Fruit fly (Drosophila melanogaster): Measurements from ENCODE around the gene tup.

DNA sequence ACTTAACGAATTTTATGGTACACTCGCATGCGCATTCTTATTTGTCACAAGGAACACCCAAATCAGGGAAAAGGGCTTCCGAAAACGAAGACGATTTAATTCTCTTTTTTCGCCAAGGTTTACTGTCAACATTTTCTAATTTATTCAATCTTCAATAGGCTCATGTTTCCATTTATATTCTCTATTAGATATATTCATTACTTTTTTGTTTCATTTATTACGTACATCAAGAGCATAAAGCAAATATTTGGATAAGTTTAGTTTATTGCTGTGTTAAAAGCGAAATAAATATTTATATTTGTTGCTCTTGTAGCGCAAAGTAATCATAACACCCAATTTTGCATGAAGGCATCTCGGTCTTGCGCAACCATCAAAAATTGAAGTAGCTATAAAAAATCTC is 19.9 kb upstream of the tup start:
- no peak for TF ChIP-seq h (optimal IDR thresholded peaks at IDR 0.05)
- TF ChIP-seq Sin3A (optimal IDR thresholded peaks at IDR 0.05) = no peak
- TF ChIP-seq Myc (optimal IDR thresholded peaks at IDR 0.05) = no peak
- no peak for TF ChIP-seq psq (optimal IDR thresholded peaks at IDR 0.05)
- TF ChIP-seq ttk (optimal IDR thresholded peaks at IDR 0.05) = no peak
